Fruit fly (Drosophila melanogaster): Measurements from ENCODE around the gene Myo95E.

The Myo95E gene

DNA sequence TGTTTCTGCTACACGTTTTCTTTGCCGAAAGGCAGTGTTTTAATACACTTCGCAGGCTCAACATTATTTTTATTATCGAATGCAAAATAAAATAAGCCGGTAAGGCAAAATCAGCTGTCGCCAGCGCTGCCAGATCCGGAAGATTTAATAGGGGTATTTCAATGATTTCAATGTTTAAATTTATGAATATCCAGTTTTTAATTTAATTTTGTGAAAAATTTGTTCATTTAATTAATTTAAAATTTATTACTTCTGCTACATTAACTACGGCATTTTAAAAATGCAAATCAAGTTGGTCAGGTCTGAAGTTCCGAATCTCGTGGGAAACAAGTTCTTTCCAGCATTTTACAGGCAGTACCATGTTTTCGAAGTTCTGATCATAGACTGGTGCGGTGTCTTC, 12.5 kb downstream of the Myo95E start, which contains the start of gene Slimp:
Slimp (minus strand) TSS at position 130 of the 400 bp plus-strand sequence.
- TF ChIP-seq CG32121 (GFP tag; IDR thresholded peaks at IDR 0.05) (0 out of 2 replicates have a peak, but pooled peaks have one; percentile 19), Pif1A (GFP tag; optimal IDR thresholded peaks at IDR 0.05) (peak; percentile 47), CG9948 (tag; optimal IDR thresholded peaks at IDR 0.05) (no peak), CG13204 (GFP tag; optimal IDR thresholded peaks at IDR 0.05) (no peak), Pif1B (GFP tag; optimal IDR thresholded peaks at IDR 0.05) (peak; percentile 2)

DNA sequence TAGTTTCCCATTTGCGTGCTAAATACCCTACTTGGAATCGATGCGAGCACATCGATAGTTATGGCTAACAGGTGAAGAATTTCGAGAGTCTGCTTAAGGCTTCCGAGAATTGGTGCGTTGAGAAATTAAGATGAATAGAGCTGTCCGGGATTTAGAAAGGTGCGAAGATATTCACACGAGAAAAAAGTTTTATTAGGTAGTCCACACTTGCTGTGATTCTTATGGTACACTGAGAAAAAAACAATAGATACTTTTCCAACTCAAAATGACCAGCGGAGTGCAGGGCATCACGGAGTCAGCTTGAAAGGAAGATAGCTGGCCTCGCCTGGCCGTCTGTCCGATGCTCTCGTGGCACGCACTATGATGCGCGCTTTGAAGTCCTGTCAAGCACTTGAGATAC, 16.8 kb downstream of the Myo95E start:
- TF ChIP-seq Pif1A (GFP tag; optimal IDR thresholded peaks at IDR 0.05) (peak; percentile 78), CG15710 (tag; optimal IDR thresholded peaks at IDR 0.05) (peak; percentile 74), CG10348 (GFP tag; IDR thresholded peaks at IDR 0.05) (no peak), CG9948 (tag; optimal IDR thresholded peaks at IDR 0.05) (peak; percentile 85), CG4496 (GFP tag; IDR thresholded peaks at IDR 0.05) (peak; percentile 62; the same call in 2 of the 3 replicates), CG12605 (GFP tag; IDR thresholded peaks at IDR 0.05) (no peak), Ets98B (GFP tag; IDR thresholded peaks at IDR 0.05) (peak; percentile 17; the same call in 1 of the 2 replicates), fd96Ca (GFP tag; IDR thresholded peaks at IDR 0.05) (peak; percentile 72; the same call in 2 of the 3 replicates), Pif1B (GFP tag; optimal IDR thresholded peaks at IDR 0.05) (peak; percentile 62), CG14655 (GFP tag; optimal IDR thresholded peaks at IDR 0.05) (peak; percentile 90), CG34367 (tag; optimal IDR thresholded peaks at IDR 0.05) (peak; percentile 70), CG17806 (tag; optimal IDR thresholded peaks at IDR 0.05) (peak; percentile 79), EcR (GFP tag; optimal IDR thresholded peaks at IDR 0.05) (no peak), CG8159 (tag; optimal IDR thresholded peaks at IDR 0.05) (peak; percentile 75), rn (GFP tag; IDR thresholded peaks at IDR 0.05) (no peak), CG13204 (GFP tag; optimal IDR thresholded peaks at IDR 0.05) (no peak), gl (tag; optimal IDR thresholded peaks at IDR 0.05) (peak; percentile 60), Snoo (tag; optimal IDR thresholded peaks at IDR 0.05) (no peak), CG8301 (tag; optimal IDR thresholded peaks at IDR 0.05) (peak; percentile 86), D1 (tag; optimal IDR thresholded peaks at IDR 0.05) (peak; percentile 47), CG32121 (GFP tag; IDR thresholded peaks at IDR 0.05) (0 out of 2 replicates have a peak, but pooled peaks have one; percentile 7)

DNA sequence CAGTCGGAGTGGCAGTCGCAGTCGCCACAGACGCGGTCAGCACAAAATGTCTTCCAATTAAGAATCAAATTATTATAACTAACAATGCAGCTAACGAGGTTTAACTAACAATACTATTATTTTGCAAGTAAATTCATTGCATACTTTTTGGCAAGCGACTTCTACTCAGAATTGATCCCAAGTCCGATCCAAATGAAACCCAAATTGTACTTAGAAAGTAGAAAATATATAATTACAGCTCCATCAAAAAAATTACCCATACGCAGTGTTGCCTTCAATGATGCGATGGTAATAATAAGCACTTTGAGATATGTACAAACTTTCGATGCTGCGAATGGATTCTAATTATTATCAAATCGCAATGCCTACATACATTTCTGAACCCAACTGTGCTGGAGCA, 17.5 kb downstream of the Myo95E start:
- TF ChIP-seq CG13204 (GFP tag; optimal IDR thresholded peaks at IDR 0.05), result no peak
- peak; percentile 53 for TF ChIP-seq CG15710 (tag; optimal IDR thresholded peaks at IDR 0.05)
- TF ChIP-seq CG8301 (tag; optimal IDR thresholded peaks at IDR 0.05), result peak; percentile 64
- TF ChIP-seq CG9948 (tag; optimal IDR thresholded peaks at IDR 0.05), result peak; percentile 53
- no peak for TF ChIP-seq CG12605 (GFP tag; IDR thresholded peaks at IDR 0.05)
- TF ChIP-seq CG10348 (GFP tag; IDR thresholded peaks at IDR 0.05), result no peak
- peak; percentile 60 for TF ChIP-seq CG8159 (tag; optimal IDR thresholded peaks at IDR 0.05)
- TF ChIP-seq rn (GFP tag; IDR thresholded peaks at IDR 0.05), result no peak
- no peak for TF ChIP-seq Ets98B (GFP tag; IDR thresholded peaks at IDR 0.05)
- TF ChIP-seq Pif1B (GFP tag; optimal IDR thresholded peaks at IDR 0.05), result peak; percentile 67
- no peak for TF ChIP-seq CG4496 (GFP tag; IDR thresholded peaks at IDR 0.05)
- TF ChIP-seq CG32121 (GFP tag; IDR thresholded peaks at IDR 0.05), result no peak
- peak; percentile 30; the same call in 1 of the 3 replicates for TF ChIP-seq fd96Ca (GFP tag; IDR thresholded peaks at IDR 0.05)
- no peak for TF ChIP-seq D1 (tag; optimal IDR thresholded peaks at IDR 0.05)
- TF ChIP-seq Snoo (tag; optimal IDR thresholded peaks at IDR 0.05), result peak; percentile 26
- TF ChIP-seq CG14655 (GFP tag; optimal IDR thresholded peaks at IDR 0.05), result peak; percentile 84
- TF ChIP-seq CG34367 (tag; optimal IDR thresholded peaks at IDR 0.05), result peak; percentile 54
- peak; percentile 32 for TF ChIP-seq CG17806 (tag; optimal IDR thresholded peaks at IDR 0.05)
- TF ChIP-seq gl (tag; optimal IDR thresholded peaks at IDR 0.05), result no peak
- peak; percentile 68 for TF ChIP-seq Pif1A (GFP tag; optimal IDR thresholded peaks at IDR 0.05)
- no peak for TF ChIP-seq EcR (GFP tag; optimal IDR thresholded peaks at IDR 0.05)

DNA sequence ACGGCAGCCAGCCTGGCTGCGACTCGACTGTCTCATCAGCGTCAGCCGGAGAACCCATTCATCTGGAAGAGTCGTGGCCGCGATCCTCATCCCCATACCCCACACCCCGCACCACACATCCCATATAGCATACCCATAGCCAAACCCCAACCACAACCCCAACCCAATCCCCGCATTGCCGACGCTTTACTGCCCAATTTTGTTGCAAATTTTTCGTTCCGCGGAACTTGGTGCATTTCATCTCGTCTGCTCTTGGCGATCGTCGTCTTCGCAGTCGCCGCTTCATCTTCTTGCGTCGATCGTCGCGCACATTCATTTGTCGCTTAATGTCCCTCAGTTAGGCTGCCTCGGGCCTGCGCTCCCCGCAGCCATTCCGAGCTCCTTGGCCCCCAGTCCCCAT, 17.9 kb downstream of the Myo95E start:
- TF ChIP-seq CG8159 (tag; optimal IDR thresholded peaks at IDR 0.05), result no peak
- TF ChIP-seq CG32121 (GFP tag; IDR thresholded peaks at IDR 0.05), result peak; percentile 21; the same call in 1 of the 2 replicates
- TF ChIP-seq Ets98B (GFP tag; IDR thresholded peaks at IDR 0.05), result no peak
- no peak for TF ChIP-seq CG15710 (tag; optimal IDR thresholded peaks at IDR 0.05)
- TF ChIP-seq gl (tag; optimal IDR thresholded peaks at IDR 0.05), result no peak
- TF ChIP-seq CG12605 (GFP tag; IDR thresholded peaks at IDR 0.05), result no peak
- TF ChIP-seq CG10348 (GFP tag; IDR thresholded peaks at IDR 0.05), result no peak
- TF ChIP-seq CG13204 (GFP tag; optimal IDR thresholded peaks at IDR 0.05), result peak; percentile 18
- no peak for TF ChIP-seq CG9948 (tag; optimal IDR thresholded peaks at IDR 0.05)
- TF ChIP-seq CG34367 (tag; optimal IDR thresholded peaks at IDR 0.05), result no peak
- TF ChIP-seq D1 (tag; optimal IDR thresholded peaks at IDR 0.05), result no peak
- no peak for TF ChIP-seq CG17806 (tag; optimal IDR thresholded peaks at IDR 0.05)
- no peak for TF ChIP-seq CG4496 (GFP tag; IDR thresholded peaks at IDR 0.05)
- TF ChIP-seq CG8301 (tag; optimal IDR thresholded peaks at IDR 0.05), result no peak
- TF ChIP-seq Snoo (tag; optimal IDR thresholded peaks at IDR 0.05), result no peak
- no peak for TF ChIP-seq Pif1A (GFP tag; optimal IDR thresholded peaks at IDR 0.05)

DNA sequence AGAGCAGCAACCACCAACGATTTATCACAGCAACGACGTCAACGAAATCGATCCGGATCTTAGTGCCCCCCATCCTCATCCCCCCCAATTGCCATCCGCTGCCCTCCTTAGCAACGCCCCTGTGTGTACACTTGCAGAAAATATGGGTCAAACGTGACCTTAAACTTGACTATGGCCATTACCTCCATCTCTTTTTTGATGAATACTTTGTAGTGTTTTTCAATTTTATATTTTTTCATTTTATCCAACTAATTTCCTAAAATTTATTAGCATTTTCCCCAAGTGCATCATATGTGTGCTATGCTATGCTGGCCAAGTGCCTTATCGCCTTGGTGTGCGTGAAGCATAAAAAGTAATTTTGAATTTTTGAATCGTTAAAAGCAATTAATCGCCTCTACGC, 18.3 kb downstream of the Myo95E start:
- TF ChIP-seq CG13204 (GFP tag; optimal IDR thresholded peaks at IDR 0.05) (peak; percentile 38), rn (GFP tag; IDR thresholded peaks at IDR 0.05) (peak; percentile 81), CG8301 (tag; optimal IDR thresholded peaks at IDR 0.05) (peak; percentile 78), Pif1A (GFP tag; optimal IDR thresholded peaks at IDR 0.05) (peak; percentile 86), D1 (tag; optimal IDR thresholded peaks at IDR 0.05) (peak; percentile 46), CG34367 (tag; optimal IDR thresholded peaks at IDR 0.05) (peak; percentile 80), Pif1B (GFP tag; optimal IDR thresholded peaks at IDR 0.05) (peak; percentile 88), CG17806 (tag; optimal IDR thresholded peaks at IDR 0.05) (peak; percentile 89), CG4496 (GFP tag; IDR thresholded peaks at IDR 0.05) (peak; percentile 89), CG14655 (GFP tag; optimal IDR thresholded peaks at IDR 0.05) (peak; percentile 85), EcR (GFP tag; optimal IDR thresholded peaks at IDR 0.05) (no peak), gl (tag; optimal IDR thresholded peaks at IDR 0.05) (peak; percentile 75), CG12605 (GFP tag; IDR thresholded peaks at IDR 0.05) (peak; percentile 82), Snoo (tag; optimal IDR thresholded peaks at IDR 0.05) (peak; percentile 83), CG8159 (tag; optimal IDR thresholded peaks at IDR 0.05) (peak; percentile 92), Ets98B (GFP tag; IDR thresholded peaks at IDR 0.05) (peak; percentile 81), CG9948 (tag; optimal IDR thresholded peaks at IDR 0.05) (peak; percentile 85), CG15710 (tag; optimal IDR thresholded peaks at IDR 0.05) (peak; percentile 89), CG10348 (GFP tag; IDR thresholded peaks at IDR 0.05) (no peak), CG32121 (GFP tag; IDR thresholded peaks at IDR 0.05) (peak; percentile 55), fd96Ca (GFP tag; IDR thresholded peaks at IDR 0.05) (peak; percentile 89)

Measured in whole organism, pupa.